Fruit fly (Drosophila melanogaster) whole organism, embryonic: ENCODE measurements around the gene Vha55.

Experiments
- Adf1 ChIP-seq: fragments of 200-800 bp; sonication (Bioruptor generic); IDR thresholded peaks from 2 replicates; pipeline ENCODE4 v1.3.6; 2022; ENCODE audit warnings: missing biosample characterization, missing genetic modification characterization
- Awh ChIP-seq: fragments of 200-800 bp; sonication (Bioruptor generic); IDR thresholded peaks from 2 replicates; pipeline ENCODE4, ENCODE4 v1.3.6; 2022; ENCODE audit warnings: missing biosample characterization, missing genetic modification characterization
- Bgb ChIP-seq: fragments of 200-800 bp; sonication (Bioruptor generic); IDR thresholded peaks from 2 replicates; pipeline ENCODE4 v1.3.6; 2022; ENCODE audit warnings: missing biosample characterization, missing genetic modification characterization; ENCODE audit not compliant: partially characterized antibody
- CG1024 ChIP-seq: fragments of 200-800 bp; sonication (Bioruptor generic); IDR thresholded peaks from 2 replicates; pipeline ENCODE4 v1.3.6; 2022; ENCODE audit warnings: missing biosample characterization, missing genetic modification characterization
- CG10565 ChIP-seq: fragments of 200-800 bp; sonication (Bioruptor generic); optimal IDR thresholded peaks from 3 replicates; lab custom pipeline; 2016; ENCODE audit warnings: missing biosample characterization, mild to moderate bottlenecking, missing genetic modification characterization
- CG12659 ChIP-seq: fragments of 200-800 bp; sonication (Bioruptor generic); optimal IDR thresholded peaks from 3 replicates; lab custom pipeline; 2017; ENCODE audit warnings: mild to moderate bottlenecking, missing biosample characterization, missing genetic modification reagents, missing genetic modification characterization
- CG12942 ChIP-seq: fragments of 200-800 bp; sonication (Bioruptor generic); optimal IDR thresholded peaks from 3 replicates; lab custom pipeline; 2016; ENCODE audit warnings: missing biosample characterization, missing genetic modification characterization
- CG15073 ChIP-seq: fragments of 200-800 bp; sonication (Bioruptor generic); optimal IDR thresholded peaks from 2 replicates; lab custom pipeline; 2016; ENCODE audit warnings: missing biosample characterization, missing genetic modification characterization
- CG15269 ChIP-seq: fragments of 200-800 bp; sonication (Bioruptor generic); optimal IDR thresholded peaks from 2 replicates; lab custom pipeline; 2018; ENCODE audit warnings: missing biosample characterization, mild to moderate bottlenecking, missing genetic modification characterization, moderate library complexity
- CG1529 ChIP-seq: fragments of 200-800 bp; sonication (Bioruptor generic); optimal IDR thresholded peaks from 3 replicates; lab custom pipeline; 2018; ENCODE audit warnings: missing biosample characterization, missing genetic modification characterization
- CG18476 ChIP-seq: fragments of 200-800 bp; sonication (Bioruptor generic); optimal IDR thresholded peaks from 2 replicates; lab custom pipeline; 2016; ENCODE audit warnings: missing biosample characterization, mild to moderate bottlenecking, missing genetic modification characterization
- CG2875 ChIP-seq: fragments of 200-800 bp; sonication (Bioruptor generic); optimal IDR thresholded peaks from 2 replicates; lab custom pipeline; 2017; ENCODE audit warnings: missing biosample characterization, mild to moderate bottlenecking, missing genetic modification characterization, missing genetic modification reagents
- CG30431 ChIP-seq: fragments of 200-800 bp; sonication (Bioruptor generic); optimal IDR thresholded peaks from 2 replicates; lab custom pipeline; 2017; ENCODE audit warnings: missing biosample characterization, missing genetic modification characterization
- CG3281 ChIP-seq: fragments of 200-800 bp; sonication (Bioruptor generic); optimal IDR thresholded peaks from 3 replicates; lab custom pipeline; 2017; ENCODE audit warnings: missing biosample characterization, mild to moderate bottlenecking, missing genetic modification characterization
- CG34376 ChIP-seq: fragments of 200-800 bp; sonication (Bioruptor generic); optimal IDR thresholded peaks from 2 replicates; lab custom pipeline; 2018; ENCODE audit warnings: missing biosample characterization, mild to moderate bottlenecking, missing genetic modification characterization
- CG4282 ChIP-seq: fragments of 200-800 bp; sonication (Bioruptor generic); optimal IDR thresholded peaks from 2 replicates; lab custom pipeline; 2016; ENCODE audit warnings: missing biosample characterization, missing genetic modification characterization
- CG4854 ChIP-seq: fragments of 200-800 bp; sonication (Bioruptor generic); optimal IDR thresholded peaks from 2 replicates; lab custom pipeline; 2016; ENCODE audit warnings: missing biosample characterization, missing genetic modification characterization, inconsistent platforms
- Dll ChIP-seq: fragments of 200-800 bp; sonication (Bioruptor generic); IDR thresholded peaks from 4 replicates; pipeline ENCODE4 v1.3.6; 2022; ENCODE audit warnings: missing biosample characterization, missing genetic modification characterization; ENCODE audit not compliant: partially characterized antibody
- Ets97D ChIP-seq: fragments of 200-800 bp; sonication (Bioruptor generic); optimal IDR thresholded peaks from 3 replicates; lab custom pipeline; 2016; ENCODE audit warnings: missing biosample characterization, missing genetic modification characterization
- Hsf ChIP-seq: fragments of 200-800 bp; sonication (Bioruptor generic); optimal IDR thresholded peaks from 3 replicates; lab custom pipeline; 2016; ENCODE audit warnings: missing biosample characterization, missing genetic modification characterization
- Lim3 ChIP-seq: fragments of 200-800 bp; sonication (Bioruptor generic); IDR thresholded peaks from 2 replicates; pipeline ENCODE4 v1.3.6; 2022; ENCODE audit warnings: missing biosample characterization, missing genetic modification characterization
- NK7.1 ChIP-seq: fragments of 200-800 bp; sonication (Bioruptor generic); optimal IDR thresholded peaks from 3 replicates; lab custom pipeline; 2016; ENCODE audit warnings: missing biosample characterization, missing genetic modification characterization
- Scr ChIP-seq: fragments of 200-800 bp; sonication (Bioruptor generic); IDR thresholded peaks from 2 replicates; pipeline ENCODE4 v1.3.6; 2022; ENCODE audit warnings: missing biosample characterization, missing genetic modification characterization; ENCODE audit not compliant: partially characterized antibody
- ab ChIP-seq: fragments of 200-800 bp; sonication (Bioruptor generic); optimal IDR thresholded peaks from 2 replicates; lab custom pipeline; 2016; ENCODE audit warnings: missing biosample characterization, missing genetic modification characterization
- ap ChIP-seq: fragments of 200-800 bp; sonication (Bioruptor generic); IDR thresholded peaks from 2 replicates; pipeline ENCODE4 v1.3.6; 2022; ENCODE audit warnings: missing biosample characterization, missing genetic modification characterization
- bab2 ChIP-seq: fragments of 200-800 bp; sonication (Bioruptor generic); optimal IDR thresholded peaks from 2 replicates; lab custom pipeline; 2016; ENCODE audit warnings: missing biosample characterization, missing genetic modification characterization
- bbx ChIP-seq: fragments of 200-800 bp; sonication (Bioruptor generic); IDR thresholded peaks from 2 replicates; pipeline ENCODE4 v1.3.6; 2022; ENCODE audit warnings: missing biosample characterization, missing genetic modification characterization; ENCODE audit not compliant: partially characterized antibody
- bcd ChIP-seq: fragments of 200-800 bp; sonication (Bioruptor generic); optimal IDR thresholded peaks from 2 replicates; lab custom pipeline; 2017; ENCODE audit warnings: missing biosample characterization, mild to moderate bottlenecking, missing genetic modification characterization
- chinmo ChIP-seq: fragments of 200-800 bp; sonication (Bioruptor generic); IDR thresholded peaks from 4 replicates; pipeline ENCODE4 v1.3.6; 2022; ENCODE audit warnings: missing biosample characterization, missing genetic modification characterization; ENCODE audit not compliant: partially characterized antibody
- dan ChIP-seq: fragments of 200-800 bp; sonication (Bioruptor generic); IDR thresholded peaks from 2 replicates; pipeline ENCODE4 v1.3.6; 2022; ENCODE audit warnings: missing biosample characterization, missing genetic modification characterization
- emc ChIP-seq: fragments of 200-800 bp; sonication (Bioruptor generic); optimal IDR thresholded peaks from 2 replicates; lab custom pipeline; 2016; ENCODE audit warnings: missing biosample characterization, missing genetic modification characterization
- jumu ChIP-seq: fragments of 200-800 bp; sonication (Bioruptor generic); optimal IDR thresholded peaks from 3 replicates; lab custom pipeline; 2016; ENCODE audit warnings: missing biosample characterization, missing genetic modification characterization
- lab ChIP-seq: fragments of 200-800 bp; sonication (Bioruptor generic); optimal IDR thresholded peaks from 3 replicates; lab custom pipeline; 2017; ENCODE audit warnings: missing biosample characterization, missing genetic modification characterization, mild to moderate bottlenecking, moderate library complexity, missing genetic modification reagents
- mirr ChIP-seq: fragments of 200-800 bp; sonication (Bioruptor generic); optimal IDR thresholded peaks from 3 replicates; lab custom pipeline; 2018; ENCODE audit warnings: missing biosample characterization, mild to moderate bottlenecking, missing genetic modification characterization
- nom ChIP-seq: fragments of 200-800 bp; sonication (Bioruptor generic); optimal IDR thresholded peaks from 2 replicates; lab custom pipeline; 2017; ENCODE audit warnings: missing biosample characterization, missing genetic modification characterization, mild to moderate bottlenecking, moderate library complexity, missing genetic modification reagents
- odd ChIP-seq: fragments of 200-800 bp; sonication (Bioruptor generic); optimal IDR thresholded peaks from 2 replicates; lab custom pipeline; 2017; ENCODE audit warnings: missing biosample characterization, mild to moderate bottlenecking, missing genetic modification characterization
- sd ChIP-seq: fragments of 200-800 bp; sonication (Bioruptor generic); optimal IDR thresholded peaks from 3 replicates; lab custom pipeline; 2018; ENCODE audit warnings: missing biosample characterization, mild to moderate bottlenecking, missing genetic modification characterization, moderate library complexity
- so ChIP-seq: fragments of 200-800 bp; sonication (Bioruptor generic); IDR thresholded peaks from 3 replicates; pipeline ENCODE4 v1.3.6; 2022; ENCODE audit warnings: missing biosample characterization, missing genetic modification characterization
- tgo ChIP-seq: fragments of 200-800 bp; sonication (Bioruptor generic); IDR thresholded peaks from 3 replicates; pipeline ENCODE4 v1.3.6; 2022; ENCODE audit warnings: missing biosample characterization, missing genetic modification characterization
- tin ChIP-seq: fragments of 200-800 bp; sonication (Bioruptor generic); optimal IDR thresholded peaks from 3 replicates; lab custom pipeline; 2016; ENCODE audit warnings: missing biosample characterization, missing genetic modification characterization
- z ChIP-seq: fragments of 200-800 bp; sonication (Bioruptor generic); IDR thresholded peaks from 3 replicates; pipeline ENCODE4 v1.3.6; 2022; ENCODE audit warnings: missing biosample characterization, missing genetic modification characterization

The Vha55 gene

DNA sequence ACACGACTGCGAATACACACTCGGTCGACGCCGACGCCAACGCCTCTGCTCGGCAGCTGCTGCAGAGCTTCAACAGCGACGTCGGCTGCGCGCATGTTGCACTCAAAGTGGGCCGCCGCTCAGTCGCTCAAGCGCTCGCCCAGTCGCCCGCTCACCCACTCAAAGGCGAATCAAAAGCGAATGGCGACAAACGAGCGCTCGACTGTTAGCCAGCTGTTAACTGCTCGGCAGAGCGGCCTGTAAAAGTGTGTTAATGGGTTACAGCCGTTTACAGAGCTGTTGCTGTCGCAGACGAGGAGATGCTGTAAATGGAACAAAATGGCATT, 31.8 kb downstream of the Vha55 start (continued):
- TF ChIP-seq NK7.1 (GFP tag; lab: Kevin White, UChicago), result no peak
- no peak for TF ChIP-seq Bgb (GFP tag; lab: Robert Waterston, UW)
- no peak for TF ChIP-seq Lim3 (GFP tag; lab: Robert Waterston, UW)
- no peak for TF ChIP-seq jumu
- no peak for TF ChIP-seq CG12659 (GFP tag; lab: Kevin White, UChicago)
- TF ChIP-seq CG12942 (GFP tag; lab: Kevin White, UChicago), result no peak
- no peak for TF ChIP-seq dan (GFP tag; lab: Robert Waterston, UW)
- no peak for TF ChIP-seq odd (GFP tag; lab: Kevin White, UChicago)
- TF ChIP-seq CG1529 (GFP tag; lab: Kevin White, UChicago), result no peak
- no peak for TF ChIP-seq CG1024
- TF ChIP-seq CG18476 (GFP tag; lab: Kevin White, UChicago), result no peak
- TF ChIP-seq CG34376 (GFP tag; lab: Kevin White, UChicago), result no peak
- no peak for TF ChIP-seq so (GFP tag; lab: Robert Waterston, UW)
- TF ChIP-seq Awh (GFP tag; lab: Robert Waterston, UW), result no peak
- no peak for TF ChIP-seq CG2875 (GFP tag; lab: Kevin White, UChicago)
- TF ChIP-seq ab (GFP tag; lab: Kevin White, UChicago), result no peak
- TF ChIP-seq mirr (GFP tag; lab: Kevin White, UChicago), result no peak
- TF ChIP-seq Hsf (GFP tag; lab: Kevin White, UChicago), result no peak
- TF ChIP-seq Adf1 (GFP tag; lab: Robert Waterston, UW), result peak; percentile 99
- TF ChIP-seq Ets97D, result no peak
- TF ChIP-seq emc (GFP tag; lab: Kevin White, UChicago), result no peak
- TF ChIP-seq z, result peak; percentile 98
- TF ChIP-seq CG4282 (GFP tag; lab: Kevin White, UChicago), result no peak
- TF ChIP-seq Scr (GFP tag; lab: Robert Waterston, UW), result 0 out of 2 replicates have a peak, but pooled peaks have one; percentile 11
- TF ChIP-seq bab2 (GFP tag; lab: Kevin White, UChicago), result no peak
- no peak for TF ChIP-seq tgo
- no peak for TF ChIP-seq CG30431 (GFP tag; lab: Kevin White, UChicago)
- TF ChIP-seq tin (GFP tag; lab: Kevin White, UChicago), result no peak
- no peak for TF ChIP-seq bcd (GFP tag; lab: Kevin White, UChicago)
- no peak for TF ChIP-seq nom (GFP tag; lab: Kevin White, UChicago)
- no peak for TF ChIP-seq CG3281
- TF ChIP-seq lab (GFP tag; lab: Kevin White, UChicago), result no peak
- no peak for TF ChIP-seq CG15073 (GFP tag; lab: Kevin White, UChicago)
- peak; percentile 82; the same call in 2 of the 4 replicates for TF ChIP-seq chinmo (GFP tag; lab: Robert Waterston, UW)
- TF ChIP-seq sd, result no peak
- no peak for TF ChIP-seq CG15269 (tag; lab: Kevin White, UChicago)
- TF ChIP-seq bbx (GFP tag; lab: Robert Waterston, UW), result peak; percentile 31; the same call in 1 of the 2 replicates
- no peak for TF ChIP-seq CG4854 (GFP tag; lab: Kevin White, UChicago)
- TF ChIP-seq CG10565 (GFP tag; lab: Kevin White, UChicago), result no peak
- TF ChIP-seq ap, result no peak
- 0 out of 4 replicates have a peak, but pooled peaks have one; percentile 27 for TF ChIP-seq Dll (GFP tag; lab: Robert Waterston, UW)
- TF ChIP-seq, all 482 proteins: peak for 9
